Worm (Caenorhabditis elegans) whole organism, L1 larva: ENCODE results near the gene arrd-28.

Experiments used
- C04F5.9 ChIP-seq: sonication (generic microtip); optimal IDR thresholded peaks from 2 replicates; lab custom pipeline; 2016; ENCODE audit warnings: missing genetic modification characterization, missing compliant biosample characterization
- C34B4.2 ChIP-seq: sonication (generic microtip); optimal IDR thresholded peaks from 2 replicates; lab custom pipeline; 2017; ENCODE audit warnings: mild to moderate bottlenecking, missing genetic modification characterization, missing compliant biosample characterization
- F16B12.6 ChIP-seq: fragments of 150-350 bp; optimal IDR thresholded peaks from 2 replicates; lab custom pipeline; 2014; ENCODE audit warnings: missing biosample characterization, missing genetic modification characterization
- aha-1 ChIP-seq: fragments of 150-350 bp; optimal IDR thresholded peaks from 2 replicates; lab custom pipeline; 2014; ENCODE audit warnings: missing biosample characterization, missing genetic modification characterization
- alr-1 ChIP-seq: fragments of 200-800 bp; sonication (Bioruptor generic); optimal IDR thresholded peaks from 2 replicates; lab custom pipeline; 2018; ENCODE audit warnings: borderline replicate concordance, mild to moderate bottlenecking, missing genetic modification characterization, missing compliant biosample characterization
- aly-2 ChIP-seq: fragments of 150-350 bp; optimal IDR thresholded peaks from 2 replicates; lab custom pipeline; 2014; ENCODE audit warnings: missing biosample characterization, missing genetic modification characterization
- ama-1 ChIP-seq: fragments of 150-350 bp; optimal IDR thresholded peaks from 2 replicates; lab custom pipeline; 2014
- blmp-1 ChIP-seq: fragments of 150-350 bp; optimal IDR thresholded peaks from 2 replicates; lab custom pipeline; 2014; ENCODE audit warnings: missing biosample characterization, missing genetic modification characterization
- ceh-63 ChIP-seq: fragments of 200-800 bp; sonication (Bioruptor generic); optimal IDR thresholded peaks from 2 replicates; lab custom pipeline; 2018; ENCODE audit warnings: mild to moderate bottlenecking, missing genetic modification characterization, missing compliant biosample characterization
- ceh-8 ChIP-seq: fragments of 200-800 bp; sonication (Bioruptor generic); optimal IDR thresholded peaks from 2 replicates; lab custom pipeline; 2018; ENCODE audit warnings: mild to moderate bottlenecking, missing genetic modification characterization, moderate library complexity, missing compliant biosample characterization
- ceh-82 ChIP-seq, 3 experiments: fragments of 150-350 bp in 1 of 3; sonication (generic microtip) in 2 of 3; optimal IDR thresholded peaks; 2 replicates each; lab custom pipeline; 2014 to 2017; ENCODE audit warnings: missing biosample characterization in 3 of 3, missing genetic modification characterization in 3 of 3
- ceh-88 ChIP-seq: fragments of 200-800 bp; sonication (Bioruptor generic); IDR thresholded peaks from 2 replicates; pipeline ENCODE4 v1.3.6; 2022; ENCODE audit warnings: missing genetic modification characterization, missing compliant biosample characterization
- ces-1 ChIP-seq: fragments of 150-350 bp; optimal IDR thresholded peaks from 2 replicates; lab custom pipeline; 2014; ENCODE audit warnings: missing biosample characterization, missing genetic modification reagents, missing genetic modification characterization
- dpl-1 ChIP-seq, 3 experiments: fragments of 150-350 bp in 2 of 3; sonication (generic microtip) in 1 of 3; optimal IDR thresholded peaks; 2 replicates each; lab custom pipeline; 2014 to 2017; ENCODE audit warnings: missing biosample characterization in 3 of 3, missing genetic modification characterization in 3 of 3, missing genetic modification reagents in 3 of 3
- dsc-1 ChIP-seq: sonication (generic microtip); optimal IDR thresholded peaks from 2 replicates; lab custom pipeline; 2016; ENCODE audit warnings: mild to moderate bottlenecking, missing genetic modification characterization, missing compliant biosample characterization
- efl-3 ChIP-seq: fragments of 200-800 bp; sonication (Bioruptor generic); optimal IDR thresholded peaks from 2 replicates; lab custom pipeline; 2018; ENCODE audit warnings: mild to moderate bottlenecking, missing genetic modification characterization, missing compliant biosample characterization
- egl-13 ChIP-seq: sonication (generic microtip); optimal IDR thresholded peaks from 2 replicates; lab custom pipeline; 2016; ENCODE audit warnings: missing genotype, missing genetic modification reagents, missing genetic modification characterization, missing compliant biosample characterization
- elt-2 ChIP-seq: sonication (generic microtip); optimal IDR thresholded peaks from 2 replicates; lab custom pipeline; 2016; ENCODE audit warnings: missing genetic modification characterization, mild to moderate bottlenecking, inconsistent platforms, missing compliant biosample characterization, missing genetic modification reagents
- fkh-10 ChIP-seq: sonication (generic microtip); optimal IDR thresholded peaks from 2 replicates; lab custom pipeline; 2017; ENCODE audit warnings: missing biosample characterization, missing genetic modification reagents, missing genetic modification characterization
- fkh-4 ChIP-seq: sonication (generic microtip); optimal IDR thresholded peaks from 2 replicates; lab custom pipeline; 2016; ENCODE audit warnings: missing compliant biosample characterization, missing genetic modification characterization, borderline replicate concordance
- fkh-8 ChIP-seq: sonication (generic microtip); optimal IDR thresholded peaks from 2 replicates; lab custom pipeline; 2016; ENCODE audit warnings: mild to moderate bottlenecking, missing genetic modification characterization, missing compliant biosample characterization
- fos-1 ChIP-seq: fragments of 150-350 bp; optimal IDR thresholded peaks from 2 replicates; lab custom pipeline; 2014; ENCODE audit warnings: missing biosample characterization, missing genetic modification characterization
- grh-1 ChIP-seq: fragments of 200-800 bp; sonication (Bioruptor generic); IDR thresholded peaks from 2 replicates; pipeline ENCODE4 v1.3.6; 2022; ENCODE audit warnings: missing genetic modification reagents, missing genetic modification characterization, missing compliant biosample characterization
- hlh-4 ChIP-seq: sonication (generic microtip); optimal IDR thresholded peaks from 2 replicates; lab custom pipeline; 2016; ENCODE audit warnings: mild to moderate bottlenecking, missing genetic modification characterization, missing compliant biosample characterization
- hpl-2 ChIP-seq: fragments of 150-350 bp; optimal IDR thresholded peaks from 2 replicates; lab custom pipeline; 2014; ENCODE audit warnings: missing biosample characterization, missing genetic modification reagents, missing genetic modification characterization
- irx-1 ChIP-seq: sonication (generic microtip); optimal IDR thresholded peaks from 2 replicates; lab custom pipeline; 2016; ENCODE audit warnings: missing genetic modification characterization, missing compliant biosample characterization
- lir-3 ChIP-seq: sonication (generic microtip); optimal IDR thresholded peaks from 2 replicates; lab custom pipeline; 2016; ENCODE audit warnings: mild to moderate bottlenecking, missing genetic modification characterization, moderate library complexity, missing compliant biosample characterization; ENCODE audit not compliant: poor library complexity
- lsy-2 ChIP-seq, 2 experiments: fragments of 150-350 bp; optimal IDR thresholded peaks; 2 replicates each; lab custom pipeline; 2014; ENCODE audit warnings: missing biosample characterization in 2 of 2, missing genetic modification characterization in 2 of 2
- mab-9 ChIP-seq: fragments of 200-800 bp; sonication (Bioruptor generic); IDR thresholded peaks from 2 replicates; pipeline ENCODE4 v1.3.6; 2022; ENCODE audit warnings: missing genetic modification reagents, missing genetic modification characterization, missing compliant biosample characterization
- mdl-1 ChIP-seq, 2 experiments: fragments of 150-350 bp; optimal IDR thresholded peaks; 2 replicates each; lab custom pipeline; 2014 to 2017; ENCODE audit warnings: missing biosample characterization in 2 of 2, missing genetic modification characterization in 2 of 2, inconsistent platforms in 1 of 2
- mef-2 ChIP-seq: fragments of 150-350 bp; optimal IDR thresholded peaks from 2 replicates; lab custom pipeline; 2014; ENCODE audit warnings: missing biosample characterization, missing genetic modification characterization
- mep-1 ChIP-seq: fragments of 150-350 bp; optimal IDR thresholded peaks from 2 replicates; lab custom pipeline; 2014; ENCODE audit warnings: missing biosample characterization, missing genetic modification characterization
- nhr-11 ChIP-seq: fragments of 150-350 bp; optimal IDR thresholded peaks from 2 replicates; lab custom pipeline; 2014; ENCODE audit warnings: missing biosample characterization, missing genetic modification characterization
- nhr-12 ChIP-seq: sonication (generic microtip); optimal IDR thresholded peaks from 2 replicates; lab custom pipeline; 2017; ENCODE audit warnings: missing biosample characterization, missing genetic modification characterization
- nhr-20 ChIP-seq: sonication (generic microtip); optimal IDR thresholded peaks from 2 replicates; lab custom pipeline; 2016; ENCODE audit warnings: mild to moderate bottlenecking, missing genetic modification characterization, missing compliant biosample characterization
- nhr-237 ChIP-seq: fragments of 150-350 bp; optimal IDR thresholded peaks from 2 replicates; lab custom pipeline; 2014; ENCODE audit warnings: missing biosample characterization, missing genetic modification characterization
- nhr-28 ChIP-seq: fragments of 150-350 bp; optimal IDR thresholded peaks from 2 replicates; lab custom pipeline; 2014; ENCODE audit warnings: missing biosample characterization, missing genetic modification characterization
- nhr-77 ChIP-seq: fragments of 150-350 bp; optimal IDR thresholded peaks from 2 replicates; lab custom pipeline; 2014; ENCODE audit warnings: missing biosample characterization, missing genetic modification characterization
- nhr-85 ChIP-seq: sonication (generic microtip); peaks from one replicate; lab custom pipeline; 2016; ENCODE audit warnings: missing genetic modification characterization, inconsistent platforms, missing compliant biosample characterization
- nhr-90 ChIP-seq: sonication (generic microtip); optimal IDR thresholded peaks from 2 replicates; lab custom pipeline; 2016; ENCODE audit warnings: mild to moderate bottlenecking, missing genetic modification characterization, missing compliant biosample characterization; ENCODE audit not compliant: poor library complexity
- pax-3 ChIP-seq: fragments of 200-800 bp; sonication (Bioruptor generic); optimal IDR thresholded peaks from 2 replicates; lab custom pipeline; 2018; ENCODE audit warnings: mild to moderate bottlenecking, missing genetic modification characterization, moderate library complexity, missing compliant biosample characterization
- rnt-1 ChIP-seq: sonication (generic microtip); optimal IDR thresholded peaks from 2 replicates; lab custom pipeline; 2016; ENCODE audit warnings: mild to moderate bottlenecking, missing genetic modification characterization, moderate library complexity, missing compliant biosample characterization
- snpc-4 ChIP-seq: fragments of 150-350 bp; optimal IDR thresholded peaks from 2 replicates; lab custom pipeline; 2014; ENCODE audit warnings: missing biosample characterization, missing genetic modification characterization
- snu-23 ChIP-seq: sonication (generic microtip); optimal IDR thresholded peaks from 2 replicates; lab custom pipeline; 2016; ENCODE audit warnings: missing genetic modification characterization, missing compliant biosample characterization
- sox-4 ChIP-seq: sonication (generic microtip); optimal IDR thresholded peaks from 2 replicates; lab custom pipeline; 2016; ENCODE audit warnings: missing genetic modification characterization, missing compliant biosample characterization
- swsn-7 ChIP-seq: sonication (generic microtip); optimal IDR thresholded peaks from 2 replicates; lab custom pipeline; 2016; ENCODE audit warnings: missing genetic modification characterization, missing compliant biosample characterization
- tlp-1 ChIP-seq: fragments of 150-350 bp; optimal IDR thresholded peaks from 2 replicates; lab custom pipeline; 2014; ENCODE audit warnings: missing biosample characterization, missing genetic modification characterization
- unc-30 ChIP-seq: sonication (generic microtip); optimal IDR thresholded peaks from 2 replicates; lab custom pipeline; 2017; ENCODE audit warnings: missing biosample characterization, missing genetic modification characterization
- unc-98 ChIP-seq: fragments of 200-800 bp; sonication (Bioruptor generic); IDR thresholded peaks from 2 replicates; pipeline ENCODE4 v1.3.6; 2022; ENCODE audit warnings: missing genetic modification characterization, missing compliant biosample characterization
- xbp-1 ChIP-seq: sonication (generic microtip); optimal IDR thresholded peaks from 2 replicates; lab custom pipeline; 2016; ENCODE audit warnings: missing genetic modification characterization, missing compliant biosample characterization
- zag-1 ChIP-seq: fragments of 150-350 bp; optimal IDR thresholded peaks from 2 replicates; lab custom pipeline; 2014; ENCODE audit warnings: missing biosample characterization, missing genetic modification characterization
- zip-4 ChIP-seq: fragments of 200-800 bp; sonication (Bioruptor generic); optimal IDR thresholded peaks from 2 replicates; lab custom pipeline; 2018; ENCODE audit warnings: mild to moderate bottlenecking, missing genetic modification characterization, moderate library complexity, missing compliant biosample characterization
- ztf-11 ChIP-seq, 2 experiments: sonication (generic microtip); optimal IDR thresholded peaks; 2 replicates each; lab custom pipeline; 2016 to 2017; ENCODE audit warnings: missing genetic modification characterization in 2 of 2, missing biosample characterization in 1 of 2, missing compliant biosample characterization in 1 of 2

arrd-28 gene

ce11 chrX:10188493-10188895, 4.7 kb downstream of the arrd-28 start (continued):
- TF ChIP-seq ceh-88 (GFP tag; lab: Robert Waterston, UW) (peak; percentile 24; the same call in 1 of the 2 replicates), aha-1 (tag; lab: Kevin White, UChicago) (no peak), nhr-12 (no peak), ama-1 (lab: Kevin White, UChicago) (no peak), mdl-1 (tag; optimal IDR thresholded peaks at IDR 0.05; lab: Kevin White, UChicago) (peak; percentile 31 to 72), rnt-1 (tag; lab: Kevin White, UChicago) (peak; percentile 74), alr-1 (no peak), dsc-1 (tag; lab: Kevin White, UChicago) (peak; percentile 75), ces-1 (GFP tag; lab: Kevin White, UChicago) (no peak), hpl-2 (GFP tag; lab: Kevin White, UChicago) (no peak), tlp-1 (no peak), nhr-85 (no peak), ceh-8 (GFP tag; lab: Kevin White, UChicago) (peak; percentile 74), blmp-1 (peak; percentile 40), zip-4 (peak; percentile 31), mef-2 (tag; lab: Kevin White, UChicago) (peak; percentile 26), nhr-20 (peak; percentile 72), C04F5.9 (tag; lab: Kevin White, UChicago) (no peak), aly-2 (tag; lab: Kevin White, UChicago) (no peak), mab-9 (GFP tag; lab: Robert Waterston, UW) (peak; percentile 34; the same call in 1 of the 2 replicates), hlh-4 (tag; lab: Kevin White, UChicago) (no peak), fkh-10 (GFP tag; lab: Kevin White, UChicago) (peak; percentile 76), nhr-237 (tag; lab: Kevin White, UChicago) (no peak), fkh-8 (tag; lab: Kevin White, UChicago) (peak; percentile 81), irx-1 (tag; lab: Kevin White, UChicago) (peak; percentile 74), snpc-4 (tag; lab: Kevin White, UChicago) (peak; percentile 28), unc-98 (GFP tag; lab: Robert Waterston, UW) (no peak), swsn-7 (tag; lab: Kevin White, UChicago) (peak; percentile 78), ceh-63 (GFP tag; lab: Kevin White, UChicago) (no peak), efl-3 (no peak), zag-1 (tag; lab: Kevin White, UChicago) (no peak), lir-3 (tag; lab: Kevin White, UChicago) (peak; percentile 5), mep-1 (tag; lab: Kevin White, UChicago) (peak; percentile 90), fos-1 (tag; lab: Kevin White, UChicago) (peak; percentile 46), F16B12.6 (tag; lab: Kevin White, UChicago) (no peak), unc-30 (tag; lab: Kevin White, UChicago) (no peak), nhr-28 (tag; lab: Kevin White, UChicago) (no peak), grh-1 (GFP tag; lab: Robert Waterston, UW) (no peak), ceh-82 (tag; optimal IDR thresholded peaks at IDR 0.05; lab: Kevin White, UChicago) (peak; percentile 36 to 84 (median 39)), elt-2 (tag; lab: Kevin White, UChicago) (no peak), nhr-11 (tag; lab: Kevin White, UChicago) (peak; percentile 13), fkh-4 (no peak), sox-4 (tag; lab: Kevin White, UChicago) (peak; percentile 69), nhr-90 (peak; percentile 54), C34B4.2 (tag; lab: Kevin White, UChicago) (no peak), pax-3 (peak; percentile 68), nhr-77 (tag; lab: Kevin White, UChicago) (peak; percentile 54), lsy-2 (tag; optimal IDR thresholded peaks at IDR 0.05; lab: Kevin White, UChicago) (peak; percentile 44 to 81), snu-23 (GFP tag; lab: Kevin White, UChicago) (peak; percentile 82), xbp-1 (tag; lab: Kevin White, UChicago) (peak; percentile 67), ztf-11 (tag; optimal IDR thresholded peaks at IDR 0.05; lab: Kevin White, UChicago) (peak in 1 of 2 experiments; percentile 66), egl-13 (tag; lab: Kevin White, UChicago) (peak; percentile 77), dpl-1 (GFP tag; optimal IDR thresholded peaks at IDR 0.05; lab: Kevin White, UChicago) (peak in 1 of 3 experiments; percentile 28)
